Fruit fly (Drosophila melanogaster) Kc167 (cell line): ENCODE data around the gene CG15130.
"Not testable (repeated sequence)": the region's sequence is repeated elsewhere in the genome, so short reads cannot be mapped to it uniquely, and the experiment has no call there.

Experiments
- Myc ChIP-seq: fragments of >200 bp; optimal IDR thresholded peaks from 2 replicates; lab custom pipeline; 2017; ENCODE audit warnings: missing external identifiers
- Sin3A ChIP-seq: fragments of >200 bp; optimal IDR thresholded peaks from 2 replicates; lab custom pipeline; 2018; ENCODE audit warnings: missing external identifiers
- h ChIP-seq: fragments of >200 bp; optimal IDR thresholded peaks from 3 replicates; lab custom pipeline; 2018; ENCODE audit warnings: missing external identifiers
- insv ChIP-seq: fragments of >200 bp; optimal IDR thresholded peaks from 3 replicates; lab custom pipeline; 2018; ENCODE audit warnings: missing external identifiers
- psq ChIP-seq: fragments of >200 bp; optimal IDR thresholded peaks from 2 replicates; lab custom pipeline; 2017; ENCODE audit warnings: missing external identifiers
- ttk ChIP-seq: sonication (Bioruptor generic); optimal IDR thresholded peaks from 2 replicates; lab custom pipeline; 2017; ENCODE audit warnings: missing external identifiers

- TF ChIP-seq Myc (lab: Kevin White, UChicago); h; psq; Sin3A; insv (lab: Kevin White, UChicago); ttk (lab: Kevin White, UChicago): not testable (repeated sequence)
These were observed 34.5 kb upstream of the CG15130 start, which contains the start of the genes CG18858 and Cdc23 for dm6 chr2L:20458975-20459374.
